Fruit fly (Drosophila melanogaster): ENCODE results near the gene CG31342.

Gene CG31342

dm6 chr3R:12980628-12981219, 5.1 kb upstream of the CG31342 start, which contains the start of gene Paip2:
Gene Paip2, plus strand, starts transcription at chr3R:12980792.
- TF ChIP-seq CG8478 (optimal IDR thresholded peaks at IDR 0.05) = no peak
- no peak for TF ChIP-seq Dll (optimal IDR thresholded peaks at IDR 0.05)
- no peak for TF ChIP-seq pan (optimal IDR thresholded peaks at IDR 0.05)
- TF ChIP-seq usp (GFP tag; optimal IDR thresholded peaks at IDR 0.05) = no peak

dm6 chr3R:12981334-12982166, 4.3 kb upstream of the CG31342 start:
- TF ChIP-seq EcR (GFP tag; optimal IDR thresholded peaks at IDR 0.05) = peak; percentile 35 to 64
- TF ChIP-seq Dll (optimal IDR thresholded peaks at IDR 0.05) = no peak

dm6 chr3R:12982167-12982981, 3.5 kb upstream of the CG31342 start:
- TF ChIP-seq EcR (GFP tag; optimal IDR thresholded peaks at IDR 0.05) (no peak), CG8478 (optimal IDR thresholded peaks at IDR 0.05) (peak; percentile 5)

- TF ChIP-seq EcR (GFP tag; optimal IDR thresholded peaks at IDR 0.05) (no peak), pan (optimal IDR thresholded peaks at IDR 0.05) (peak; percentile 14)
Measured at dm6 chr3R:12982982-12983633, 2.7 kb upstream of the CG31342 start.

- no peak for TF ChIP-seq EcR (GFP tag; optimal IDR thresholded peaks at IDR 0.05)
Measured at dm6 chr3R:12988411-12988810, 2.6 kb downstream of the CG31342 start, which contains the start of gene CG14383. Gene CG14383, minus strand, starts transcription at chr3R:12988511.

DNA sequence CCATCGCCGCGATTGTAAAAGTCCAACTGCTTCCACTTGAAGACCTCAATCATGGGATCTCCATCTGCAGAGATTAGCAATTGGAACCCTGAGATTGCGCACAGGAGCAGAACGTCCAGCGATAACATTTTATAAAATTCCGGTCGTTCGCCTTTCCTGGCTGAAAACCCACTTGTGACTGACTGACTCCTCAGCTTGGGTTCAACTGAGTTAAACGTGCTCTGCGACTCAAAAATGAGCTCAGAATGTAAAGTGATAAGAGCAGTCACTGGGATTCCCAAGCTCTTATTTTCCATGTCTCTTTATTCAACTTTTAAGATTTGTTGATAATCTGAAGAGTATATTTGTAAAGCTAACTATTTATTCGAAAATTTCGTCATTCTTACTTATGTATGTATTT, 7.2 kb downstream of the CG31342 start, which contains the start of gene yellow-f:
Gene yellow-f (minus strand): TSS at position 184 of the 400 bp plus-strand sequence.
- TF ChIP-seq CG8478 (optimal IDR thresholded peaks at IDR 0.05) (no peak), Dll (optimal IDR thresholded peaks at IDR 0.05) (no peak), psq (optimal IDR thresholded peaks at IDR 0.05) (no peak), usp (GFP tag; optimal IDR thresholded peaks at IDR 0.05) (no peak), pan (optimal IDR thresholded peaks at IDR 0.05) (no peak), EcR (GFP tag; optimal IDR thresholded peaks at IDR 0.05) (no peak)

DNA sequence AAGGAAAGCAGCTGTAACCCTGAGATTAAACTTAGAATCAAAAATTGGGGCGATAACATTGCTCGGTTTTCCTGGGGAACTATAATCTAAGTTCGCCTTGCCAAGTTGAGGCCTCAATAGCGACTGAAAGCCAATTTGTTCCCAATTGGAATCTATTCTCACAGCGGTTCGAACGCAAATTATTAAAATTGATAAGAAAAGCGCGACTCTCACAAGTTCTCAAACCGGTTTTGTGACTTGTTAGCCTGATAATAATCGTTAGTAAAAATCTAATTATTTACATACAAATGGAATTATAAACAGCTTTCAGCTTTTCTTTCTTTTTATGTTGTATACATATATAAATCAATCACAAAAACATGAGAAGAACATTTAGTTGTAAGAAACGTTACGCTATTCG, 9.2 kb downstream of the CG31342 start, which contains the start of gene yellow-f2:
Gene yellow-f2 (minus strand): TSS at position 101 of the 400 bp plus-strand sequence.
- TF ChIP-seq pan (optimal IDR thresholded peaks at IDR 0.05) (no peak), Dll (optimal IDR thresholded peaks at IDR 0.05) (no peak), CG8478 (optimal IDR thresholded peaks at IDR 0.05) (no peak), psq (optimal IDR thresholded peaks at IDR 0.05) (no peak), EcR (GFP tag; optimal IDR thresholded peaks at IDR 0.05) (no peak), usp (GFP tag; optimal IDR thresholded peaks at IDR 0.05) (no peak)

DNA sequence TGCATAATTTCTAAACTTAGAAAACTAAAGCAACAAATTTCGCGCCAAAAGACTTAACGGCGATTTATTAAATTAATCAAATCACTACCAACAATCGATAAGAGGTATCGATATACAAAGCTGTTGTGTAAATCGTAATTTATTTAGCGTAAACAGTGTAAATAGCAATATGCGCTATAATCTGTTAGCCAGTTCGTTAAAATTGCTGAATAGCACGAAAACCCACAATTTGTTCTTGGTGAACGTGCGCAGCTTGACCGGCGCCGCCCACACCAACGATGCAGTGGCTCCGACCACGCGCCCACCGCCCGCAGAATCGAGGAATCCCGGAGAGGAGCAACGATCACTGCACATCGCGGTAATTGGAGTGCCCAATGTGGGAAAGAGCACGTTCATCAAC, 9.7 kb downstream of the CG31342 start, which contains the start of gene CG7488:
Gene CG7488 (plus strand): TSS at position 99 of the 400 bp plus-strand sequence.
- no peak for TF ChIP-seq CG8478 (optimal IDR thresholded peaks at IDR 0.05)

DNA sequence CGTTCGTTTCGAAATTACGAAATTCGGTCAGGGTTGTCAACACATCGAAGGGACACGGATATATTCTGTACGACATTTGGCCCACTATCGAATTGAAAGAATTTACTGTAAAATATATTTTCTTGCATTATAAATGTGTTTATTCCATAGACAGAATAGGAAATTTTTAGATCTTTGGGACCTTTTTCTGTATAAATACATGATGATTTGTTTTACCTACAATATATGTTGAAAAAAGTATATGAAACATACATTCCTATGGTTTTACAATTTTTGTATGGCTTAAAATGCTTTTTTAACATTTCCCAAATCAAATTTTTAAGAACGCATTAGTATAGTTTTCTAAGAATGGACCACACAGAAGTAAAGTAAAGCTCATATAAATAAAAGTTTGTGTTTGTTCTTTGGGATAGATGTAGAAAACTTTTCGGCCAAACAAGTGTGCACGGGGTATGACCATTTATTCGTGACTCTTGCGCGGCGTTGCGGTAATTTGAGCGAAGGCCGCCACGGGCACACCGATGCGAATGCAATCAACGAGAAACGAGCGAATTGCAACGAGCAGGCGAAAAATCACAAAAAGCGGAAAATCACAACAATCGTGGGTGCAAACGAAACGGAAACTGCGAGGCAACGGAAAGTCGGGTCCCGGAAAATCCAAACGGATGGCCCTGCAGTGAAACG, 11.9 kb downstream of the CG31342 start, which contains the start of the genes CG17327, CG44194 and CG7518:
Gene CG17327 (minus strand): TSS at position 177 of the 684 bp plus-strand sequence.
Gene CG44194 (minus strand): TSS at position 177 of the 684 bp plus-strand sequence.
Gene CG7518 (plus strand): TSS at position 540 of the 684 bp plus-strand sequence.
- TF ChIP-seq Dll (optimal IDR thresholded peaks at IDR 0.05) (no peak), usp (GFP tag; optimal IDR thresholded peaks at IDR 0.05) (no peak), pan (optimal IDR thresholded peaks at IDR 0.05) (no peak), EcR (GFP tag; optimal IDR thresholded peaks at IDR 0.05) (no peak), CG8478 (optimal IDR thresholded peaks at IDR 0.05) (no peak), psq (optimal IDR thresholded peaks at IDR 0.05) (no peak)

- TF ChIP-seq CG8478 (optimal IDR thresholded peaks at IDR 0.05) (no peak), usp (GFP tag; optimal IDR thresholded peaks at IDR 0.05) (no peak), Dll (optimal IDR thresholded peaks at IDR 0.05) (no peak), EcR (GFP tag; optimal IDR thresholded peaks at IDR 0.05) (no peak), pan (optimal IDR thresholded peaks at IDR 0.05) (no peak), psq (optimal IDR thresholded peaks at IDR 0.05) (no peak)
Measured at dm6 chr3R:12998234-12998591, 12.4 kb downstream of the CG31342 start.

DNA sequence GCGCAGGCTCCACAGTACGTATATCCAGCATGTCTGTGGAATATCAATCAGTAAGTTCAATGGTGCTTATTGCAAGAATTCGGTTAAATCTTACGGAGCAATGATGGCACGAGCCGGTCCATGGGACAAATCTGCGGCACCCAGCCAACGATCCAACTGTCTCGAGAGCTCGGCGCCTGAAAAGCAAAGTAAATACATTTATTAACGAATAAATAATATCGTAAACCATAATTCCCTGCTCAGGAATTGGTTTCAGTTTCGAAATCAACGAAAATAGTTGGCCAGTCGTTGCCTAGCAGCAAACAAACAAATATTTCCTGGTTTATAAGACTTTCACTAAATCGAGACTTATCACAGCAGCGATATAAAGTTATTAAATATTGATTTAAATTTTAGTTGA, 23.8 kb downstream of the CG31342 start, which contains the start of gene CG11656:
Gene CG11656 (plus strand): TSS at position 301 of the 400 bp plus-strand sequence.
- TF ChIP-seq CG8478 (optimal IDR thresholded peaks at IDR 0.05) (no peak), pan (optimal IDR thresholded peaks at IDR 0.05) (no peak), EcR (GFP tag; optimal IDR thresholded peaks at IDR 0.05) (no peak), psq (optimal IDR thresholded peaks at IDR 0.05) (no peak), Dll (optimal IDR thresholded peaks at IDR 0.05) (no peak), usp (GFP tag; optimal IDR thresholded peaks at IDR 0.05) (no peak)

Measured in whole organism.